Fruit fly (Drosophila melanogaster) Kc167 (cell line): ENCODE results near the gene EMC6.

Experiments used
- Myc ChIP-seq: fragments of >200 bp; optimal IDR thresholded peaks from 2 replicates; lab custom pipeline; 2017; ENCODE audit warnings: missing external identifiers
- Sin3A ChIP-seq: fragments of >200 bp; optimal IDR thresholded peaks from 2 replicates; lab custom pipeline; 2018; ENCODE audit warnings: missing external identifiers
- h ChIP-seq: fragments of >200 bp; optimal IDR thresholded peaks from 3 replicates; lab custom pipeline; 2018; ENCODE audit warnings: missing external identifiers
- insv ChIP-seq: fragments of >200 bp; optimal IDR thresholded peaks from 3 replicates; lab custom pipeline; 2018; ENCODE audit warnings: missing external identifiers
- psq ChIP-seq: fragments of >200 bp; optimal IDR thresholded peaks from 2 replicates; lab custom pipeline; 2017; ENCODE audit warnings: missing external identifiers
- ttk ChIP-seq: sonication (Bioruptor generic); optimal IDR thresholded peaks from 2 replicates; lab custom pipeline; 2017; ENCODE audit warnings: missing external identifiers

- no peak for TF ChIP-seq ttk (lab: Kevin White, UChicago)
- TF ChIP-seq psq (lab: Kevin White, UChicago): no peak
- no peak for TF ChIP-seq insv (lab: Kevin White, UChicago)
- TF ChIP-seq Sin3A (lab: Kevin White, UChicago): no peak
- no peak for TF ChIP-seq Myc
- TF ChIP-seq h (lab: Kevin White, UChicago): no peak
Observed at dm6 chr3R:25049742-25050517, 25.1 kb upstream of the EMC6 start.
